Worm (Caenorhabditis elegans) whole organism, L4 larva: Measurements from ENCODE around the gene Y50D4B.4.
A peak's percentile ranks its signal among the peaks of the same experiment; 100 is the strongest.

Experiments used
- F10B5.3 ChIP-seq: sonication (generic microtip); optimal IDR thresholded peaks from 2 replicates; lab custom pipeline; 2016; ENCODE audit warnings: mild to moderate bottlenecking, missing genetic modification characterization, missing compliant biosample characterization
- F44E2.7 ChIP-seq: fragments of 200-800 bp; sonication (Bioruptor generic); IDR thresholded peaks from 2 replicates; pipeline ENCODE4 v2.1.2; 2022; ENCODE audit warnings: missing genetic modification characterization, missing compliant biosample characterization
- Y105C5A.15 ChIP-seq: fragments of 200-800 bp; sonication (Bioruptor generic); IDR thresholded peaks from 2 replicates; pipeline ENCODE4 v1.3.6; 2022; ENCODE audit warnings: missing genetic modification characterization, missing compliant biosample characterization
- aha-1 ChIP-seq: fragments of 150-350 bp; peaks from one replicate; lab custom pipeline; 2014; ENCODE audit warnings: missing biosample characterization, missing genetic modification characterization
- ceh-32 ChIP-seq: sonication (generic microtip); optimal IDR thresholded peaks from 2 replicates; lab custom pipeline; 2016; ENCODE audit warnings: mild to moderate bottlenecking, missing genetic modification characterization, missing compliant biosample characterization; ENCODE audit not compliant: poor library complexity
- cey-2 ChIP-seq: sonication (generic microtip); optimal IDR thresholded peaks from 3 replicates; lab custom pipeline; 2017; ENCODE audit warnings: missing genetic modification characterization, mild to moderate bottlenecking, missing compliant biosample characterization, antibody characterized with exemption, borderline replicate concordance; ENCODE audit not compliant: insufficient read depth
- daf-16 ChIP-seq, 3 experiments: sonication (generic microtip); optimal IDR thresholded peaks; 2 replicates each; lab custom pipeline; 2016 to 2017; ENCODE audit warnings: missing genetic modification characterization in 3 of 3, missing genetic modification reagents in 3 of 3, mild to moderate bottlenecking in 2 of 3, missing compliant biosample characterization in 2 of 3, missing biosample characterization in 1 of 3, moderate library complexity in 1 of 3
- dmd-6 ChIP-seq: fragments of 200-800 bp; sonication (Bioruptor generic); IDR thresholded peaks from 2 replicates; pipeline ENCODE4 v1.3.6; 2022; ENCODE audit warnings: missing genetic modification reagents, missing genetic modification characterization, missing compliant biosample characterization
- dmd-9 ChIP-seq: fragments of 200-800 bp; sonication (Bioruptor generic); IDR thresholded peaks from 2 replicates; pipeline ENCODE4 v1.3.6; 2022; ENCODE audit warnings: missing genetic modification reagents, missing genetic modification characterization, missing compliant biosample characterization
- dve-1 ChIP-seq: sonication (generic microtip); optimal IDR thresholded peaks from 2 replicates; lab custom pipeline; 2017; ENCODE audit warnings: antibody characterized with exemption, mild to moderate bottlenecking, missing genetic modification characterization, missing compliant biosample characterization; ENCODE audit not compliant: insufficient read depth
- hif-1 ChIP-seq, 2 experiments: sonication (generic microtip); optimal IDR thresholded peaks; 2 replicates each; lab custom pipeline; 2016 to 2017; ENCODE audit warnings: missing compliant biosample characterization in 2 of 2, missing genetic modification characterization in 2 of 2, missing genetic modification reagents in 2 of 2, missing genotype in 2 of 2, mild to moderate bottlenecking in 1 of 2
- hlh-11 ChIP-seq: fragments of 200-800 bp; sonication (Bioruptor generic); optimal IDR thresholded peaks from 2 replicates; lab custom pipeline; 2018; ENCODE audit warnings: mild to moderate bottlenecking, missing genetic modification characterization, missing compliant biosample characterization
- hmg-1.1 ChIP-seq: fragments of 200-800 bp; sonication (Bioruptor generic); IDR thresholded peaks from 2 replicates; pipeline ENCODE4 v1.3.6; 2022; ENCODE audit warnings: missing genetic modification reagents, missing genetic modification characterization, missing compliant biosample characterization
- lir-3 ChIP-seq: sonication (generic microtip); optimal IDR thresholded peaks from 2 replicates; lab custom pipeline; 2016; ENCODE audit warnings: mild to moderate bottlenecking, missing genetic modification characterization, missing compliant biosample characterization
- lsy-2 ChIP-seq, 2 experiments: fragments of 150-350 bp in 1 of 2; sonication (generic microtip) in 1 of 2; optimal IDR thresholded peaks; 2 replicates each; lab custom pipeline; 2014 to 2017; ENCODE audit warnings: missing biosample characterization in 2 of 2, missing genetic modification characterization in 2 of 2
- madf-9 ChIP-seq: fragments of 200-800 bp; sonication (Bioruptor generic); conservative IDR thresholded peaks from 2 replicates; pipeline ENCODE4 v1.3.6; 2022; ENCODE audit warnings: missing genetic modification reagents, missing genetic modification characterization, missing compliant biosample characterization
- mdt-29 ChIP-seq: fragments of 200-800 bp; sonication (Bioruptor generic); IDR thresholded peaks from 2 replicates; pipeline ENCODE4 v1.3.6; 2022; ENCODE audit warnings: missing genetic modification reagents, missing genetic modification characterization, missing compliant biosample characterization
- mes-2 ChIP-seq: sonication (generic microtip); optimal IDR thresholded peaks from 2 replicates; lab custom pipeline; 2016; ENCODE audit warnings: missing genotype, mild to moderate bottlenecking, missing genetic modification characterization, missing compliant biosample characterization; ENCODE audit not compliant: poor library complexity, severe bottlenecking
- nhr-11 ChIP-seq: fragments of 150-350 bp; optimal IDR thresholded peaks from 2 replicates; lab custom pipeline; 2014; ENCODE audit warnings: missing biosample characterization, missing genetic modification characterization
- nhr-28 ChIP-seq: fragments of 150-350 bp; optimal IDR thresholded peaks from 2 replicates; lab custom pipeline; 2014; ENCODE audit warnings: missing biosample characterization, missing genetic modification characterization
- nhr-48 ChIP-seq: sonication (generic microtip); optimal IDR thresholded peaks from 2 replicates; lab custom pipeline; 2016; ENCODE audit warnings: mild to moderate bottlenecking, missing genetic modification characterization, missing compliant biosample characterization
- nhr-76 ChIP-seq: fragments of 150-350 bp; optimal IDR thresholded peaks from 2 replicates; lab custom pipeline; 2014; ENCODE audit warnings: missing biosample characterization, missing genetic modification characterization
- rbr-2 ChIP-seq: sonication (generic microtip); optimal IDR thresholded peaks from 2 replicates; lab custom pipeline; 2016; ENCODE audit warnings: missing genotype, missing genetic modification characterization, missing compliant biosample characterization
- sdz-12 ChIP-seq: fragments of 200-800 bp; sonication (Bioruptor generic); optimal IDR thresholded peaks from 2 replicates; lab custom pipeline; 2018; ENCODE audit warnings: mild to moderate bottlenecking, missing genetic modification characterization, missing compliant biosample characterization
- set-16 ChIP-seq: fragments of 200-800 bp; sonication (Bioruptor generic); IDR thresholded peaks from 2 replicates; pipeline ENCODE4 v1.3.6; 2022; ENCODE audit warnings: missing genetic modification reagents, missing genetic modification characterization, missing compliant biosample characterization
- unc-62 ChIP-seq, 3 experiments: fragments of 150-350 bp in 1 of 3; sonication (generic microtip); optimal IDR thresholded peaks in 2 of 3; peaks in 1 of 3; 1 replicate in 1 of 3; 2 replicates in 2 of 3; lab custom pipeline; 2014 to 2017; ENCODE audit warnings: missing biosample characterization in 3 of 3, missing genetic modification characterization in 3 of 3, missing genetic modification reagents in 3 of 3, missing genotype in 1 of 3
- zfp-3 ChIP-seq: fragments of 200-800 bp; sonication (Bioruptor generic); conservative IDR thresholded peaks from 2 replicates; pipeline ENCODE4 v1.3.6; 2022; ENCODE audit warnings: missing genetic modification reagents, missing genetic modification characterization, missing compliant biosample characterization
- zip-11 ChIP-seq: fragments of 200-800 bp; sonication (Bioruptor generic); IDR thresholded peaks from 2 replicates; pipeline ENCODE4 v1.3.6; 2022; ENCODE audit warnings: missing genetic modification characterization, missing compliant biosample characterization
- ztf-7 ChIP-seq: fragments of 150-350 bp; optimal IDR thresholded peaks from 2 replicates; lab custom pipeline; 2014; ENCODE audit warnings: missing biosample characterization, missing genetic modification characterization

Y50D4B.4 gene

DNA sequence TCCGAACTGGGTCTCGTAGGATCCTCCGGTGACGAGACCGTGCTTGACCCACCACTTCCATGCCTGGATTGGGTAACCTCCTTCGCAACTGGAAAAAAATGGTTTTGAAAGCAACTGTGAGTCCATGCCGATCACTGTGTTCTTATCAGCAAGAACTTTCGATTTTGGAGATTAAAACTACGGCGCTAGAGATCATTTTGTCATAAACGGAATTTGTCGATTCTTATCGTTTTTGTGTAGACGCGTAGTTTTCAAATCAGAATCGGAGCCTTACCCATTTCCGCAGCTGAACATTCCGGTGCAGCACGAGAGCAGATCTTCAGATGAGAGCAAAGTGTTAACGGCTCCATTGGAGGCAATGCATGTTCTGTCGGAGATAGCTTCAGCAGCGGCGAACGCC, 40.8 kb downstream of the Y50D4B.4 start:
- no peak for TF ChIP-seq cey-2 (tag; lab: Kevin White, UChicago)
- TF ChIP-seq aha-1: no peak
- no peak for TF ChIP-seq mdt-29 (GFP tag; lab: Robert Waterston, UW)
- peak; percentile 11 for TF ChIP-seq dve-1 (tag; lab: Kevin White, UChicago)
- TF ChIP-seq F10B5.3 (tag; lab: Kevin White, UChicago): no peak
- no peak for TF ChIP-seq F44E2.7
- TF ChIP-seq nhr-28 (tag; lab: Kevin White, UChicago): peak; percentile 60
- no peak for TF ChIP-seq daf-16 (GFP tag; optimal IDR thresholded peaks at IDR 0.05; lab: Kevin White, UChicago)
- peak; percentile 43 for TF ChIP-seq daf-16 (tag; optimal IDR thresholded peaks at IDR 0.05; lab: Kevin White, UChicago)
- no peak for TF ChIP-seq madf-9 (GFP tag; lab: Robert Waterston, UW)
- TF ChIP-seq unc-62 (GFP tag; optimal IDR thresholded peaks at IDR 0.05 in 1 of 2; lab: Kevin White, UChicago): no peak
- TF ChIP-seq unc-62 (tag; optimal IDR thresholded peaks at IDR 0.05; lab: Kevin White, UChicago): no peak

DNA sequence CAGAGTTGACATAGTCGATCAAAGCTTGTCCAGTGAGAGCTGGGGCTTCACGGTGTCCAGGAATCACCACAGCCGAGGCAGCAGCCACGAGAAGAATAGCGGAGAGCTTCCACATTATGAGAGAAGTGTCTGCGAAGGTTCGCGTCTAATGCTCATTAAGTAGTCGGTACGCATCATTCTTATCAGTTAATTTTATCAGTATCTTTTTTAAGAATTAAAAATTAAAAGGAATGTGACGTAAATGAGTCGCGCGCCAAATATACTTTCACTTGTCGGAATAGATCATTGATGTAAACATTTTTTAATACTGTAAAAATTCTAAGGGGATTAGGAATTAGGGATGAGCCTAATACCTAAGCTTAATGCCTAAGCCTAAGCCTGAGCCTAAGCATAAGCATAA, 41.4 kb downstream of the Y50D4B.4 start, which contains the start of gene cpr-5:
Gene cpr-5 (minus strand): TSS at position 197 of the 400 bp plus-strand sequence.
- TF ChIP-seq sdz-12 (GFP tag; lab: Kevin White, UChicago) (no peak), daf-16 (GFP tag; optimal IDR thresholded peaks at IDR 0.05; lab: Kevin White, UChicago) (no peak), daf-16 (tag; optimal IDR thresholded peaks at IDR 0.05; lab: Kevin White, UChicago) (peak; percentile 33), set-16 (peak; percentile 9; the same call in 1 of the 2 replicates), hif-1 (tag; optimal IDR thresholded peaks at IDR 0.05; lab: Kevin White, UChicago) (no peak), dve-1 (tag; lab: Kevin White, UChicago) (peak; percentile 49), dmd-6 (GFP tag; lab: Robert Waterston, UW) (peak; percentile 67), zip-11 (GFP tag; lab: Robert Waterston, UW) (no peak), zfp-3 (GFP tag; lab: Robert Waterston, UW) (no peak), nhr-76 (tag; lab: Kevin White, UChicago) (no peak), hlh-11 (peak; percentile 13)

- TF ChIP-seq daf-16 (GFP tag; optimal IDR thresholded peaks at IDR 0.05; lab: Kevin White, UChicago) (no peak), daf-16 (tag; optimal IDR thresholded peaks at IDR 0.05; lab: Kevin White, UChicago) (no peak), ztf-7 (tag; lab: Kevin White, UChicago) (peak; percentile 3), lsy-2 (tag; optimal IDR thresholded peaks at IDR 0.05; lab: Kevin White, UChicago) (no peak)
Observed at ce11 chrV:1134302-1134701, 41.8 kb downstream of the Y50D4B.4 start, which contains the start of gene cpr-8. cpr-8 (plus strand) TSS chrV:1134602.

DNA sequence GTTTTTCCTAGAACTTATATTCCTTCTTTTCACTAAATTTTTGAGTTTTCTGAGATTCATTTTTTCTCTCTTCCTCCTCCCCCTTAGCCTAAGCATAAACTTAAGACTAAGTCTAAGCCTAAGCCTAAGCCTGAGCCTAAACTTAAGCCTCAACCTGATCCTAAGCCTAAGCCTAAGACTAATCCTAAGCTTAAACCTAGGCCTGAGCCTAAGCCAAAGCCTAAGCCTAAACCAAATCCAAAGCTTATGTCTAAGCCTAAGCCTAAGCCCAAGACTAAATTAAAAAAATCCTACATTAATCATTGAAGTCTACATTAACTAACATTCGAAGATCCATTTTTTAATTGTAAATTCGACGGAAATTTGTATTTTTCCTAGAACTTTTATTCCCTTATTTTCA, 48.3 kb downstream of the Y50D4B.4 start:
- no peak for TF ChIP-seq lir-3 (tag; lab: Kevin White, UChicago)
- TF ChIP-seq nhr-11 (tag; lab: Kevin White, UChicago): no peak
- TF ChIP-seq rbr-2 (tag; lab: Kevin White, UChicago): no peak
- no peak for TF ChIP-seq F10B5.3 (tag; lab: Kevin White, UChicago)
- no peak for TF ChIP-seq ceh-32 (tag; lab: Kevin White, UChicago)

- TF ChIP-seq dmd-9 (GFP tag; lab: Robert Waterston, UW) (no peak), nhr-48 (tag; lab: Kevin White, UChicago) (no peak), hmg-1.1 (GFP tag; lab: Robert Waterston, UW) (no peak), Y105C5A.15 (GFP tag; lab: Robert Waterston, UW) (no peak), hlh-11 (no peak), mes-2 (tag; lab: Kevin White, UChicago) (no peak)
Observed at ce11 chrV:1141433-1141832, 49.0 kb downstream of the Y50D4B.4 start, which contains the start of gene cutl-22. cutl-22 (plus strand) TSS chrV:1141733.
